Fruit fly (Drosophila melanogaster) whole organism, embryonic: ENCODE data around the gene CG17660.

Source experiments
- CG10147 ChIP-seq: fragments of 200-800 bp; sonication (Bioruptor generic); optimal IDR thresholded peaks from 2 replicates; lab custom pipeline; 2019; ENCODE audit warnings: missing biosample characterization, mild to moderate bottlenecking, missing genetic modification characterization, moderate library complexity
- CG1024 ChIP-seq: fragments of 200-800 bp; sonication (Bioruptor generic); IDR thresholded peaks from 2 replicates; pipeline ENCODE4 v1.3.6; 2022; ENCODE audit warnings: missing biosample characterization, missing genetic modification characterization
- CG10431 ChIP-seq: fragments of 200-800 bp; sonication (Bioruptor generic); optimal IDR thresholded peaks from 3 replicates; lab custom pipeline; 2018; ENCODE audit warnings: missing biosample characterization, mild to moderate bottlenecking, missing genetic modification characterization
- CG12104 ChIP-seq: fragments of 200-800 bp; sonication (Bioruptor generic); optimal IDR thresholded peaks from 3 replicates; lab custom pipeline; 2016; ENCODE audit warnings: missing biosample characterization, missing genetic modification characterization
- CG12769 ChIP-seq: fragments of 200-800 bp; sonication (Bioruptor generic); optimal IDR thresholded peaks from 2 replicates; lab custom pipeline; 2019; ENCODE audit warnings: missing biosample characterization, mild to moderate bottlenecking, missing genetic modification characterization, moderate library complexity
- CG13624 ChIP-seq: fragments of 200-800 bp; sonication (Bioruptor generic); optimal IDR thresholded peaks from 2 replicates; lab custom pipeline; 2016; ENCODE audit warnings: missing biosample characterization, missing genetic modification characterization
- CG17186 ChIP-seq: fragments of 200-800 bp; sonication (Bioruptor generic); optimal IDR thresholded peaks from 3 replicates; lab custom pipeline; 2017; ENCODE audit warnings: missing biosample characterization, missing genetic modification reagents, missing genetic modification characterization
- CG18476 ChIP-seq: fragments of 200-800 bp; sonication (Bioruptor generic); optimal IDR thresholded peaks from 2 replicates; lab custom pipeline; 2016; ENCODE audit warnings: missing biosample characterization, mild to moderate bottlenecking, missing genetic modification characterization
- CG2129 ChIP-seq: fragments of 200-800 bp; sonication (Bioruptor generic); IDR thresholded peaks from 2 replicates; pipeline ENCODE4 v1.3.6; 2022; ENCODE audit warnings: missing biosample characterization, missing genetic modification characterization; ENCODE audit not compliant: partially characterized antibody
- CG32767 ChIP-seq: fragments of 200-800 bp; sonication (Bioruptor generic); IDR thresholded peaks from 2 replicates; pipeline ENCODE4 v1.3.6; 2022; ENCODE audit warnings: missing biosample characterization, missing genetic modification characterization
- CG34224 ChIP-seq: fragments of 200-800 bp; sonication (Bioruptor generic); IDR thresholded peaks from 3 replicates; pipeline ENCODE4 v1.3.6; 2022; ENCODE audit warnings: missing biosample characterization, missing genetic modification characterization; ENCODE audit not compliant: partially characterized antibody
- CG34376 ChIP-seq: fragments of 200-800 bp; sonication (Bioruptor generic); optimal IDR thresholded peaks from 2 replicates; lab custom pipeline; 2018; ENCODE audit warnings: missing biosample characterization, mild to moderate bottlenecking, missing genetic modification characterization
- CG3995 ChIP-seq: fragments of 200-800 bp; sonication (Bioruptor generic); optimal IDR thresholded peaks from 3 replicates; lab custom pipeline; 2016; ENCODE audit warnings: missing biosample characterization, missing genetic modification characterization
- CG4282 ChIP-seq: fragments of 200-800 bp; sonication (Bioruptor generic); optimal IDR thresholded peaks from 2 replicates; lab custom pipeline; 2016; ENCODE audit warnings: missing biosample characterization, missing genetic modification characterization
- CG4854 ChIP-seq: fragments of 200-800 bp; sonication (Bioruptor generic); optimal IDR thresholded peaks from 2 replicates; lab custom pipeline; 2016; ENCODE audit warnings: missing biosample characterization, missing genetic modification characterization, inconsistent platforms
- CG6683 ChIP-seq: fragments of 200-800 bp; sonication (Bioruptor generic); optimal IDR thresholded peaks from 2 replicates; lab custom pipeline; 2017; ENCODE audit warnings: missing biosample characterization, mild to moderate bottlenecking, missing genetic modification characterization, missing genetic modification reagents
- CG8388 ChIP-seq: fragments of 200-800 bp; sonication (Bioruptor generic); optimal IDR thresholded peaks from 2 replicates; lab custom pipeline; 2019; ENCODE audit warnings: missing biosample characterization, mild to moderate bottlenecking, missing genetic modification characterization, moderate library complexity
- Dbx ChIP-seq: fragments of 200-800 bp; sonication (Bioruptor generic); IDR thresholded peaks from 3 replicates; pipeline ENCODE4 v1.3.6; 2022; ENCODE audit warnings: missing biosample characterization, missing genetic modification characterization
- Dip2 ChIP-seq: fragments of 200-800 bp; sonication (Bioruptor generic); IDR thresholded peaks from 2 replicates; pipeline ENCODE4 v1.3.6; 2022; ENCODE audit warnings: missing biosample characterization, missing genetic modification characterization
- H2.0 ChIP-seq: fragments of 200-800 bp; sonication (Bioruptor generic); IDR thresholded peaks from 2 replicates; pipeline ENCODE4 v1.3.6; 2022; ENCODE audit warnings: missing biosample characterization, missing genetic modification characterization
- Neu2 ChIP-seq: fragments of 200-800 bp; sonication (Bioruptor generic); optimal IDR thresholded peaks from 3 replicates; lab custom pipeline; 2016; ENCODE audit warnings: missing biosample characterization, missing genetic modification characterization, borderline replicate concordance
- Ptx1 ChIP-seq: fragments of 200-800 bp; sonication (Bioruptor generic); IDR thresholded peaks from 2 replicates; pipeline ENCODE4 v1.3.6; 2022; ENCODE audit warnings: missing biosample characterization, missing genetic modification characterization
- Sox100B ChIP-seq: fragments of 200-800 bp; sonication (Bioruptor generic); optimal IDR thresholded peaks from 3 replicates; lab custom pipeline; 2018; ENCODE audit warnings: missing biosample characterization, mild to moderate bottlenecking, missing genetic modification characterization
- Vsx1 ChIP-seq: fragments of 200-800 bp; sonication (Bioruptor generic); optimal IDR thresholded peaks from 2 replicates; lab custom pipeline; 2017; ENCODE audit warnings: missing biosample characterization, mild to moderate bottlenecking, missing genetic modification characterization, missing genetic modification reagents
- amos ChIP-seq: fragments of 200-800 bp; sonication (Bioruptor generic); IDR thresholded peaks from 2 replicates; pipeline ENCODE4 v1.3.6; 2022; ENCODE audit warnings: missing biosample characterization, missing genetic modification characterization; ENCODE audit not compliant: partially characterized antibody
- ap ChIP-seq: fragments of 200-800 bp; sonication (Bioruptor generic); IDR thresholded peaks from 2 replicates; pipeline ENCODE4 v1.3.6; 2022; ENCODE audit warnings: missing biosample characterization, missing genetic modification characterization
- az2 ChIP-seq: fragments of 200-800 bp; sonication (Bioruptor generic); optimal IDR thresholded peaks from 3 replicates; lab custom pipeline; 2016; ENCODE audit warnings: missing biosample characterization, missing genetic modification characterization
- btn ChIP-seq: fragments of 200-800 bp; sonication (Bioruptor generic); optimal IDR thresholded peaks from 2 replicates; lab custom pipeline; 2016; ENCODE audit warnings: missing biosample characterization, missing genetic modification characterization
- chinmo ChIP-seq: fragments of 200-800 bp; sonication (Bioruptor generic); IDR thresholded peaks from 4 replicates; pipeline ENCODE4 v1.3.6; 2022; ENCODE audit warnings: missing biosample characterization, missing genetic modification characterization; ENCODE audit not compliant: partially characterized antibody
- chn ChIP-seq: fragments of 200-800 bp; sonication (Bioruptor generic); optimal IDR thresholded peaks from 2 replicates; lab custom pipeline; 2016; ENCODE audit warnings: missing biosample characterization, missing genetic modification characterization
- dan ChIP-seq: fragments of 200-800 bp; sonication (Bioruptor generic); IDR thresholded peaks from 2 replicates; pipeline ENCODE4 v1.3.6; 2022; ENCODE audit warnings: missing biosample characterization, missing genetic modification characterization
- gsb-n ChIP-seq: fragments of 200-800 bp; sonication (Bioruptor generic); optimal IDR thresholded peaks from 3 replicates; lab custom pipeline; 2018; ENCODE audit warnings: missing biosample characterization, mild to moderate bottlenecking, missing genetic modification characterization
- lola ChIP-seq, 3 experiments: fragments of >200 bp in 2 of 3; fragments of 200-800 bp in 1 of 3; sonication (Bioruptor generic) in 1 of 3; optimal IDR thresholded peaks; 2 replicates each; lab custom pipeline; 2017 to 2019; ENCODE audit warnings: missing biosample characterization in 3 of 3, missing genetic modification characterization in 3 of 3, mild to moderate bottlenecking in 1 of 3, moderate library complexity in 1 of 3
- mam ChIP-seq: fragments of 200-800 bp; sonication (Bioruptor generic); optimal IDR thresholded peaks from 3 replicates; lab custom pipeline; 2016; ENCODE audit warnings: missing biosample characterization, missing genetic modification characterization
- mld ChIP-seq: fragments of 200-800 bp; sonication (Bioruptor generic); IDR thresholded peaks from 3 replicates; pipeline ENCODE4 v1.3.6; 2022; ENCODE audit warnings: missing biosample characterization, missing genetic modification characterization; ENCODE audit not compliant: partially characterized antibody
- nerfin-1 ChIP-seq: fragments of 200-800 bp; sonication (Bioruptor generic); optimal IDR thresholded peaks from 3 replicates; lab custom pipeline; 2019; ENCODE audit warnings: missing biosample characterization, mild to moderate bottlenecking, missing genetic modification characterization, moderate library complexity
- nmo ChIP-seq: fragments of 200-800 bp; sonication (Bioruptor generic); optimal IDR thresholded peaks from 2 replicates; lab custom pipeline; 2018; ENCODE audit warnings: missing biosample characterization, mild to moderate bottlenecking, missing genetic modification characterization, moderate library complexity
- peb ChIP-seq: fragments of 200-800 bp; sonication (Bioruptor generic); IDR thresholded peaks from 2 replicates; pipeline ENCODE4 v1.3.6; 2022; ENCODE audit warnings: missing biosample characterization, missing genetic modification characterization
- prd ChIP-seq, 3 experiments: fragments of >200 bp in 2 of 3; fragments of 200-800 bp in 1 of 3; sonication (Bioruptor generic) in 1 of 3; optimal IDR thresholded peaks in 2 of 3; IDR thresholded peaks in 1 of 3; 2 replicates in 2 of 3; 3 replicates in 1 of 3; pipeline versions ENCODE4 v1.3.6 to Lab custom; 2017 to 2022; ENCODE audit warnings: missing biosample characterization in 1 of 3, missing genetic modification characterization in 1 of 3
- pzg ChIP-seq: fragments of 200-800 bp; sonication (Bioruptor generic); optimal IDR thresholded peaks from 3 replicates; lab custom pipeline; 2018; ENCODE audit warnings: missing biosample characterization, mild to moderate bottlenecking, missing genetic modification characterization, moderate library complexity
- row ChIP-seq: fragments of 200-800 bp; sonication (Bioruptor generic); IDR thresholded peaks from 3 replicates; pipeline ENCODE4 v1.3.6; 2022; ENCODE audit warnings: missing biosample characterization, missing genetic modification characterization
- scrt ChIP-seq: fragments of 200-800 bp; sonication (Bioruptor generic); optimal IDR thresholded peaks from 2 replicates; lab custom pipeline; 2018; ENCODE audit warnings: missing biosample characterization, mild to moderate bottlenecking, missing genetic modification characterization, moderate library complexity
- sd ChIP-seq: fragments of 200-800 bp; sonication (Bioruptor generic); optimal IDR thresholded peaks from 3 replicates; lab custom pipeline; 2018; ENCODE audit warnings: missing biosample characterization, mild to moderate bottlenecking, missing genetic modification characterization, moderate library complexity
- vnd ChIP-seq: fragments of 200-800 bp; sonication (Bioruptor generic); IDR thresholded peaks from 3 replicates; pipeline ENCODE4 v1.3.6; 2022; ENCODE audit warnings: missing biosample characterization, missing genetic modification characterization; ENCODE audit not compliant: partially characterized antibody

The CG17660 gene

DNA sequence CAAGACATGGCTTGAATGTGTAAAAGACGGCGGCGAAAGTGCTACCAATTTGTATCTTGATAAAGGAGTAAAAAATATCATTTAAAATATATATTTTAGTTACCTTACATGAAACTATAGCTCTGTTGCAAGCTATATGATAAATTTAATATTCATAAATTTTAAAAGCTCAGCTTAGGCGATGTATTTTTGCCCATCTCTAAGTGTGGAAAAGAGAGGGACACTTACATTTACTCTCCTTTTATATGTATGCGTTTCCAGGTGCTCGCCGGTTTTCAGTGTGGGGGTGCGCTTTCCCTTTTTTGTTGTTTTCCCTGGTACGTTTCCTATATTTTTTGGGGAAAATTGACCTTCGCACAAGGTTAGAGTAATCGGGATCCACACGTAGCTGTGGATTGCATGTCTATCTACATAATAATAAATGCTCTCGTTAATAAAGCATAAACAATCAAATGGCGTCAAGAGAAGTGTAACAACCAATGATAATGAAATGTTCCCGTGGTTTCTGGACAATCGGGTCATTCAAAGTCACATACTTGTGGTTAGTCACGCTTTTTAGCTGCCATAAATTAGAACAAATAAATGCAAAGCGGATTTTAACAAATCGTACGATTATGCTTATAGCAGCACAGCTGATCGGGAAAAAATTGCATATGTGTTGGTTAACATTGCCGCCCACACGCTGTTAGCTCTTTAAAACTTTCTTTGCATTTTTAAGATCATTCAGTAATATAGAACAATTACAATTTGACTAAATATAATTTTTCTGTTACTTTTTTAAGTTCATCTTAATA is 17.8 kb upstream of the CG17660 start (continued):
- TF ChIP-seq pzg (GFP tag; lab: Kevin White, UChicago), result peak; percentile 39
- peak; percentile 94 for TF ChIP-seq H2.0 (GFP tag; lab: Robert Waterston, UW)
- TF ChIP-seq CG18476 (GFP tag; lab: Kevin White, UChicago), result peak; percentile 94
- peak; percentile 96 for TF ChIP-seq sd (tag; lab: Kevin White, UChicago)
- TF ChIP-seq nerfin-1 (tag; lab: Kevin White, UChicago), result peak; percentile 94
- TF ChIP-seq scrt, result peak; percentile 93
- TF ChIP-seq dan (GFP tag; lab: Robert Waterston, UW), result peak; percentile 58; the same call in 1 of the 2 replicates
- peak; percentile 96 for TF ChIP-seq CG12104
- TF ChIP-seq CG10147 (GFP tag; lab: Kevin White, UChicago), result peak; percentile 99
- TF ChIP-seq lola (GFP tag; optimal IDR thresholded peaks at IDR 0.05; lab: Kevin White, UChicago), result peak in 1 of 3 experiments; percentile 98
- TF ChIP-seq CG6683 (GFP tag; lab: Kevin White, UChicago), result peak; percentile 93
- peak; percentile 71 for TF ChIP-seq CG17186 (GFP tag; lab: Kevin White, UChicago)
- peak; percentile 25 for TF ChIP-seq CG4282
- peak; percentile 98 for TF ChIP-seq CG10431 (GFP tag; lab: Kevin White, UChicago)
- TF ChIP-seq CG4854 (GFP tag; lab: Kevin White, UChicago), result peak; percentile 92
- TF ChIP-seq Dip2, result peak; percentile 73
- TF ChIP-seq vnd (GFP tag; lab: Robert Waterston, UW), result peak; percentile 94
- TF ChIP-seq mld (GFP tag; lab: Robert Waterston, UW), result peak; percentile 87; the same call in 2 of the 3 replicates
- peak; percentile 98 for TF ChIP-seq CG32767 (GFP tag; lab: Robert Waterston, UW)
- TF ChIP-seq gsb-n (tag; lab: Kevin White, UChicago), result peak; percentile 97
- peak; percentile 97 for TF ChIP-seq Vsx1
- TF ChIP-seq CG12769 (tag; lab: Kevin White, UChicago), result peak; percentile 82
- peak; percentile 99 for TF ChIP-seq row
- TF ChIP-seq Sox100B, result peak; percentile 99
- TF ChIP-seq CG1024, result peak; percentile 72
- no peak for TF ChIP-seq prd (optimal IDR thresholded peaks at IDR 0.05; lab: Kevin White, UChicago)
- peak; percentile 97 for TF ChIP-seq prd (GFP tag; IDR thresholded peaks at IDR 0.05; lab: Robert Waterston, UW)
- TF ChIP-seq CG34224, result peak; percentile 97
- peak; percentile 72; the same call in 1 of the 2 replicates for TF ChIP-seq amos (GFP tag; lab: Robert Waterston, UW)
- TF ChIP-seq az2, result peak; percentile 95
- peak; percentile 98 for TF ChIP-seq Ptx1
- no peak for TF ChIP-seq Neu2 (GFP tag; lab: Kevin White, UChicago)
- peak; percentile 100 for TF ChIP-seq CG34376 (GFP tag; lab: Kevin White, UChicago)
- TF ChIP-seq nmo (GFP tag; lab: Kevin White, UChicago), result peak; percentile 98
- TF ChIP-seq mam (GFP tag; lab: Kevin White, UChicago), result peak; percentile 89
- peak; percentile 88 for TF ChIP-seq CG2129
- peak; percentile 93 for TF ChIP-seq chinmo (GFP tag; lab: Robert Waterston, UW)
- TF ChIP-seq peb, result peak; percentile 91
- TF ChIP-seq CG13624 (GFP tag; lab: Kevin White, UChicago), result peak; percentile 79
- peak; percentile 82 for TF ChIP-seq chn (GFP tag; lab: Kevin White, UChicago)
- TF ChIP-seq ap (GFP tag; lab: Robert Waterston, UW), result peak; percentile 93
- TF ChIP-seq CG3995 (GFP tag; lab: Kevin White, UChicago), result peak; percentile 36
- TF ChIP-seq Dbx (GFP tag; lab: Robert Waterston, UW), result peak; percentile 99
- TF ChIP-seq btn (GFP tag; lab: Kevin White, UChicago), result no peak
- peak; percentile 97 for TF ChIP-seq CG8388
